Fruit fly (Drosophila melanogaster) whole organism, embryonic: ENCODE data around the gene Rabex-5.

Experiments used
- Abd-B ChIP-seq: fragments of 200-800 bp; sonication (Bioruptor generic); optimal IDR thresholded peaks from 2 replicates; lab custom pipeline; 2018; ENCODE audit warnings: missing biosample characterization, mild to moderate bottlenecking, missing genetic modification characterization, moderate library complexity
- Awh ChIP-seq: fragments of 200-800 bp; sonication (Bioruptor generic); IDR thresholded peaks from 2 replicates; pipeline ENCODE4, ENCODE4 v1.3.6; 2022; ENCODE audit warnings: missing biosample characterization, missing genetic modification characterization
- BtbVII ChIP-seq: fragments of 200-800 bp; sonication (Bioruptor generic); optimal IDR thresholded peaks from 3 replicates; lab custom pipeline; 2017; ENCODE audit warnings: missing biosample characterization, mild to moderate bottlenecking, missing genetic modification characterization
- C15 ChIP-seq: fragments of 200-800 bp; sonication (Bioruptor generic); IDR thresholded peaks from 3 replicates; pipeline ENCODE4 v1.3.6; 2022; ENCODE audit warnings: missing biosample characterization, missing genetic modification characterization
- CG10147 ChIP-seq: fragments of 200-800 bp; sonication (Bioruptor generic); optimal IDR thresholded peaks from 2 replicates; lab custom pipeline; 2019; ENCODE audit warnings: missing biosample characterization, mild to moderate bottlenecking, missing genetic modification characterization, moderate library complexity
- CG10543 ChIP-seq: fragments of 200-800 bp; sonication (Bioruptor generic); optimal IDR thresholded peaks from 3 replicates; lab custom pipeline; 2017; ENCODE audit warnings: missing biosample characterization, mild to moderate bottlenecking, missing genetic modification characterization, moderate library complexity
- CG10959 ChIP-seq: fragments of 200-800 bp; sonication (Bioruptor generic); IDR thresholded peaks from 2 replicates; pipeline ENCODE4 v1.3.6; 2022; ENCODE audit warnings: missing biosample characterization, missing genetic modification characterization
- CG11696 ChIP-seq: fragments of 200-800 bp; sonication (Bioruptor generic); IDR thresholded peaks from 2 replicates; pipeline ENCODE4 v1.3.6; 2022; ENCODE audit warnings: missing biosample characterization, missing genetic modification characterization
- CG1233 ChIP-seq: fragments of 200-800 bp; sonication (Bioruptor generic); optimal IDR thresholded peaks from 4 replicates; lab custom pipeline; 2018; ENCODE audit warnings: missing biosample characterization, mild to moderate bottlenecking, missing genetic modification characterization
- CG12942 ChIP-seq: fragments of 200-800 bp; sonication (Bioruptor generic); optimal IDR thresholded peaks from 3 replicates; lab custom pipeline; 2016; ENCODE audit warnings: missing biosample characterization, missing genetic modification characterization
- CG14014 ChIP-seq: fragments of 200-800 bp; sonication (Bioruptor generic); IDR thresholded peaks from 2 replicates; pipeline ENCODE4 v1.3.6; 2022; ENCODE audit warnings: missing biosample characterization, missing genetic modification characterization
- CG1529 ChIP-seq: fragments of 200-800 bp; sonication (Bioruptor generic); optimal IDR thresholded peaks from 3 replicates; lab custom pipeline; 2018; ENCODE audit warnings: missing biosample characterization, missing genetic modification characterization
- CG16813 ChIP-seq: fragments of 200-800 bp; sonication (Bioruptor generic); IDR thresholded peaks from 3 replicates; pipeline ENCODE4 v1.3.6; 2022; ENCODE audit warnings: missing biosample characterization, missing genetic modification characterization; ENCODE audit not compliant: partially characterized antibody
- CG17802 ChIP-seq: fragments of 200-800 bp; sonication (Bioruptor generic); optimal IDR thresholded peaks from 2 replicates; lab custom pipeline; 2018; ENCODE audit warnings: missing biosample characterization, mild to moderate bottlenecking, missing genetic modification characterization, moderate library complexity
- CG2889 ChIP-seq: fragments of 200-800 bp; sonication (Bioruptor generic); IDR thresholded peaks from 3 replicates; pipeline ENCODE4 v1.3.6; 2022; ENCODE audit warnings: missing biosample characterization, missing genetic modification characterization
- CG31441 ChIP-seq: fragments of 200-800 bp; sonication (Bioruptor generic); IDR thresholded peaks from 2 replicates; pipeline ENCODE4 v1.3.6; 2022; ENCODE audit warnings: missing biosample characterization, missing genetic modification characterization
- CG32772 ChIP-seq: fragments of 200-800 bp; sonication (Bioruptor generic); IDR thresholded peaks from 2 replicates; pipeline ENCODE4 v1.3.6; 2022; ENCODE audit warnings: missing biosample characterization, missing genetic modification characterization
- CG3407 ChIP-seq: fragments of 200-800 bp; sonication (Bioruptor generic); optimal IDR thresholded peaks from 2 replicates; lab custom pipeline; 2018; ENCODE audit warnings: missing biosample characterization, mild to moderate bottlenecking, missing genetic modification characterization
- CG3995 ChIP-seq: fragments of 200-800 bp; sonication (Bioruptor generic); optimal IDR thresholded peaks from 3 replicates; lab custom pipeline; 2016; ENCODE audit warnings: missing biosample characterization, missing genetic modification characterization
- CG43689 ChIP-seq: fragments of 200-800 bp; sonication (Bioruptor generic); IDR thresholded peaks from 2 replicates; pipeline ENCODE4 v1.3.6; 2022; ENCODE audit warnings: missing biosample characterization, missing genetic modification characterization
- CG5245 ChIP-seq: fragments of 200-800 bp; sonication (Bioruptor generic); optimal IDR thresholded peaks from 3 replicates; lab custom pipeline; 2016; ENCODE audit warnings: missing biosample characterization, missing genetic modification characterization
- CG7745 ChIP-seq: fragments of 200-800 bp; sonication (Bioruptor generic); optimal IDR thresholded peaks from 2 replicates; lab custom pipeline; 2018; ENCODE audit warnings: missing biosample characterization, mild to moderate bottlenecking, missing genetic modification characterization, moderate library complexity
- CG8359 ChIP-seq: fragments of 200-800 bp; sonication (Bioruptor generic); optimal IDR thresholded peaks from 2 replicates; lab custom pipeline; 2017; ENCODE audit warnings: missing biosample characterization, mild to moderate bottlenecking, missing genetic modification characterization, borderline replicate concordance
- CG9727 ChIP-seq: fragments of 200-800 bp; sonication (Bioruptor generic); optimal IDR thresholded peaks from 3 replicates; lab custom pipeline; 2017; ENCODE audit warnings: missing biosample characterization, mild to moderate bottlenecking, missing genetic modification characterization
- Dek ChIP-seq: fragments of 200-800 bp; sonication (Bioruptor generic); optimal IDR thresholded peaks from 3 replicates; lab custom pipeline; 2019; ENCODE audit warnings: missing biosample characterization, mild to moderate bottlenecking, missing genetic modification characterization, moderate library complexity
- Dll ChIP-seq: fragments of 200-800 bp; sonication (Bioruptor generic); IDR thresholded peaks from 4 replicates; pipeline ENCODE4 v1.3.6; 2022; ENCODE audit warnings: missing biosample characterization, missing genetic modification characterization; ENCODE audit not compliant: partially characterized antibody
- E2f2 ChIP-seq: fragments of 200-800 bp; sonication (Bioruptor generic); IDR thresholded peaks from 2 replicates; pipeline ENCODE4 v1.3.6; 2022; ENCODE audit warnings: missing biosample characterization, missing genetic modification characterization
- Elba2 ChIP-seq: fragments of 200-800 bp; sonication (Bioruptor generic); optimal IDR thresholded peaks from 3 replicates; lab custom pipeline; 2016; ENCODE audit warnings: missing biosample characterization, missing genetic modification characterization
- HLHmδ ChIP-seq: fragments of 200-800 bp; sonication (Bioruptor generic); optimal IDR thresholded peaks from 2 replicates; lab custom pipeline; 2018; ENCODE audit warnings: missing biosample characterization, mild to moderate bottlenecking, missing genetic modification characterization, moderate library complexity
- HmgD ChIP-seq: fragments of 200-800 bp; sonication (Bioruptor generic); optimal IDR thresholded peaks from 3 replicates; lab custom pipeline; 2016; ENCODE audit warnings: missing biosample characterization, missing genetic modification characterization
- NC2β ChIP-seq: fragments of 200-800 bp; sonication (Bioruptor generic); optimal IDR thresholded peaks from 2 replicates; lab custom pipeline; 2016; ENCODE audit warnings: missing biosample characterization, missing genetic modification characterization
- Nf-YC ChIP-seq: fragments of 200-800 bp; optimal IDR thresholded peaks from 3 replicates; lab custom pipeline; 2019; ENCODE audit warnings: missing biosample characterization, mild to moderate bottlenecking, missing genetic modification characterization, moderate library complexity
- Oaz ChIP-seq: fragments of 200-800 bp; sonication (Bioruptor generic); IDR thresholded peaks from 2 replicates; pipeline ENCODE4 v1.3.6; 2022; ENCODE audit warnings: missing biosample characterization, missing genetic modification characterization
- PHDP ChIP-seq: fragments of 200-800 bp; sonication (Bioruptor generic); optimal IDR thresholded peaks from 3 replicates; lab custom pipeline; 2018; ENCODE audit warnings: missing biosample characterization, mild to moderate bottlenecking, missing genetic modification characterization, moderate library complexity
- Sin3A ChIP-seq: fragments of >200 bp; optimal IDR thresholded peaks from 2 replicates; lab custom pipeline; 2018
- ac ChIP-seq: fragments of 200-800 bp; sonication (Bioruptor generic); optimal IDR thresholded peaks from 3 replicates; lab custom pipeline; 2017; ENCODE audit warnings: missing biosample characterization, mild to moderate bottlenecking, missing genetic modification characterization
- bbx ChIP-seq: fragments of 200-800 bp; sonication (Bioruptor generic); IDR thresholded peaks from 2 replicates; pipeline ENCODE4 v1.3.6; 2022; ENCODE audit warnings: missing biosample characterization, missing genetic modification characterization; ENCODE audit not compliant: partially characterized antibody
- bowl ChIP-seq: fragments of 200-800 bp; sonication (Bioruptor generic); IDR thresholded peaks from 2 replicates; pipeline ENCODE4 v1.3.6; 2022; ENCODE audit warnings: missing biosample characterization, missing genetic modification characterization
- cg ChIP-seq: fragments of 200-800 bp; sonication (Bioruptor generic); optimal IDR thresholded peaks from 3 replicates; lab custom pipeline; 2019; ENCODE audit warnings: missing biosample characterization, mild to moderate bottlenecking, missing genetic modification characterization, moderate library complexity
- dimm ChIP-seq: fragments of 200-800 bp; sonication (Bioruptor generic); IDR thresholded peaks from 2 replicates; pipeline ENCODE4 v1.3.6; 2022; ENCODE audit warnings: missing biosample characterization, missing genetic modification characterization
- dmrt11E ChIP-seq: fragments of 200-800 bp; sonication (Bioruptor generic); optimal IDR thresholded peaks from 3 replicates; lab custom pipeline; 2018; ENCODE audit warnings: missing biosample characterization, mild to moderate bottlenecking, missing genetic modification characterization, moderate library complexity
- dmrt99B ChIP-seq: fragments of 200-800 bp; sonication (Bioruptor generic); optimal IDR thresholded peaks from 2 replicates; lab custom pipeline; 2018; ENCODE audit warnings: missing biosample characterization, mild to moderate bottlenecking, missing genetic modification characterization, moderate library complexity
- fd3F ChIP-seq: fragments of 200-800 bp; sonication (Bioruptor generic); optimal IDR thresholded peaks from 2 replicates; lab custom pipeline; 2018; ENCODE audit warnings: missing biosample characterization, mild to moderate bottlenecking, missing genetic modification characterization, moderate library complexity
- gfzf ChIP-seq: fragments of 200-800 bp; sonication (Bioruptor generic); optimal IDR thresholded peaks from 2 replicates; lab custom pipeline; 2016; ENCODE audit warnings: missing biosample characterization, mild to moderate bottlenecking, missing genetic modification characterization, moderate library complexity
- gsb ChIP-seq: fragments of 200-800 bp; sonication (Bioruptor generic); IDR thresholded peaks from 2 replicates; pipeline ENCODE4 v1.3.6; 2022; ENCODE audit warnings: missing biosample characterization, missing genetic modification characterization
- gsb-n ChIP-seq: fragments of 200-800 bp; sonication (Bioruptor generic); optimal IDR thresholded peaks from 3 replicates; lab custom pipeline; 2018; ENCODE audit warnings: missing biosample characterization, mild to moderate bottlenecking, missing genetic modification characterization
- knrl ChIP-seq: fragments of 200-800 bp; sonication (Bioruptor generic); IDR thresholded peaks from 3 replicates; pipeline ENCODE4 v1.3.6; 2022; ENCODE audit warnings: missing biosample characterization, missing genetic modification characterization; ENCODE audit not compliant: partially characterized antibody
- prd ChIP-seq, 3 experiments: fragments of >200 bp in 2 of 3; fragments of 200-800 bp in 1 of 3; sonication (Bioruptor generic) in 1 of 3; optimal IDR thresholded peaks in 2 of 3; IDR thresholded peaks in 1 of 3; 2 replicates in 2 of 3; 3 replicates in 1 of 3; pipeline versions ENCODE4 v1.3.6 to Lab custom; 2017 to 2022; ENCODE audit warnings: missing biosample characterization in 1 of 3, missing genetic modification characterization in 1 of 3
- row ChIP-seq: fragments of 200-800 bp; sonication (Bioruptor generic); IDR thresholded peaks from 3 replicates; pipeline ENCODE4 v1.3.6; 2022; ENCODE audit warnings: missing biosample characterization, missing genetic modification characterization
- stwl ChIP-seq: fragments of 200-800 bp; sonication (Bioruptor generic); optimal IDR thresholded peaks from 3 replicates; lab custom pipeline; 2018; ENCODE audit warnings: missing biosample characterization, mild to moderate bottlenecking, missing genetic modification characterization, moderate library complexity
- vfl ChIP-seq: fragments of 200-800 bp; sonication (Bioruptor generic); optimal IDR thresholded peaks from 2 replicates; lab custom pipeline; 2016; ENCODE audit warnings: missing biosample characterization, missing genetic modification characterization

Rabex-5 gene

dm6 chr3L:1335428-1335764 lies 39.7 kb downstream of the Rabex-5 start (continued):
- TF ChIP-seq Dek (tag; lab: Kevin White, UChicago) (peak; percentile 37), dimm (GFP tag; lab: Robert Waterston, UW) (peak; percentile 29; the same call in 1 of the 2 replicates), dmrt99B (tag; lab: Kevin White, UChicago) (no peak), BtbVII (no peak), CG5245 (GFP tag; lab: Kevin White, UChicago) (peak; percentile 35), CG7745 (tag; lab: Kevin White, UChicago) (no peak), CG31441 (GFP tag; lab: Robert Waterston, UW) (no peak), CG8359 (GFP tag; lab: Kevin White, UChicago) (no peak), cg (GFP tag; lab: Kevin White, UChicago) (no peak), knrl (GFP tag; lab: Robert Waterston, UW) (no peak), Dll (GFP tag; lab: Robert Waterston, UW) (no peak), CG10959 (GFP tag; lab: Robert Waterston, UW) (no peak), Elba2 (no peak), NC2β (GFP tag; lab: Kevin White, UChicago) (no peak), CG3995 (GFP tag; lab: Kevin White, UChicago) (no peak), CG32772 (GFP tag; lab: Robert Waterston, UW) (peak; percentile 33; the same call in 1 of the 2 replicates), CG2889 (no peak), HLHmδ (GFP tag; lab: Kevin White, UChicago) (no peak), gsb-n (tag; lab: Kevin White, UChicago) (no peak), Oaz (GFP tag; lab: Robert Waterston, UW) (no peak), stwl (tag; lab: Kevin White, UChicago) (no peak), bbx (GFP tag; lab: Robert Waterston, UW) (no peak), PHDP (tag; lab: Kevin White, UChicago) (no peak), CG10543 (GFP tag; lab: Kevin White, UChicago) (no peak), Sin3A (no peak), CG14014 (GFP tag; lab: Robert Waterston, UW) (peak; percentile 65; the same call in 1 of the 2 replicates), Nf-YC (no peak), vfl (GFP tag; lab: Kevin White, UChicago) (no peak), CG10147 (GFP tag; lab: Kevin White, UChicago) (no peak), gsb (GFP tag; lab: Robert Waterston, UW) (0 out of 2 replicates have a peak, but pooled peaks have one; percentile 32), CG16813 (GFP tag; lab: Robert Waterston, UW) (no peak), CG3407 (GFP tag; lab: Kevin White, UChicago) (no peak), CG17802 (tag; lab: Kevin White, UChicago) (no peak), CG12942 (GFP tag; lab: Kevin White, UChicago) (no peak), fd3F (peak; percentile 42), CG11696 (GFP tag; lab: Robert Waterston, UW) (peak; percentile 20; the same call in 1 of the 2 replicates), bowl (GFP tag; lab: Robert Waterston, UW) (peak; percentile 49; the same call in 1 of the 2 replicates), prd (optimal IDR thresholded peaks at IDR 0.05; lab: Kevin White, UChicago) (no peak), prd (GFP tag; IDR thresholded peaks at IDR 0.05; lab: Robert Waterston, UW) (peak; percentile 69), HmgD (GFP tag; lab: Kevin White, UChicago) (no peak), CG1233 (GFP tag; lab: Kevin White, UChicago) (no peak), gfzf (no peak), CG43689 (GFP tag; lab: Robert Waterston, UW) (no peak), Awh (GFP tag; lab: Robert Waterston, UW) (0 out of 2 replicates have a peak, but pooled peaks have one; percentile 30), Abd-B (GFP tag; lab: Kevin White, UChicago) (no peak), E2f2 (GFP tag; lab: Robert Waterston, UW) (peak; percentile 37; the same call in 1 of the 2 replicates), CG1529 (GFP tag; lab: Kevin White, UChicago) (no peak), CG9727 (peak; percentile 54), C15 (GFP tag; lab: Robert Waterston, UW) (no peak), dmrt11E (tag; lab: Kevin White, UChicago) (no peak), row (GFP tag; lab: Robert Waterston, UW) (peak; percentile 87), ac (GFP tag; lab: Kevin White, UChicago) (no peak)
